Fruit fly (Drosophila melanogaster) whole organism, prepupa: ENCODE results near the gene Smr.

Experiments used
- Blimp-1 ChIP-seq: fragments of 200-800 bp; sonication (Bioruptor generic); optimal IDR thresholded peaks from 3 replicates; lab custom pipeline; 2017; ENCODE audit warnings: missing biosample characterization, missing genetic modification characterization, mild to moderate bottlenecking, moderate library complexity, missing genetic modification reagents
- CG10631 ChIP-seq: fragments of 200-800 bp; sonication (Bioruptor generic); optimal IDR thresholded peaks from 2 replicates; lab custom pipeline; 2016; ENCODE audit warnings: missing biosample characterization, missing genetic modification characterization
- CG10669 ChIP-seq: fragments of 200-800 bp; sonication (Bioruptor generic); optimal IDR thresholded peaks from 3 replicates; lab custom pipeline; 2018; ENCODE audit warnings: missing biosample characterization, mild to moderate bottlenecking, missing genetic modification characterization, moderate library complexity
- CG11294 ChIP-seq: fragments of 200-800 bp; sonication (Bioruptor generic); IDR thresholded peaks from 2 replicates; pipeline ENCODE4 v1.3.6; 2022; ENCODE audit warnings: missing biosample characterization, missing genetic modification characterization
- CG11902 ChIP-seq: fragments of 200-800 bp; sonication (Bioruptor generic); optimal IDR thresholded peaks from 3 replicates; lab custom pipeline; 2016; ENCODE audit warnings: missing biosample characterization, missing genetic modification characterization
- CG15336 ChIP-seq: fragments of 200-800 bp; sonication (Bioruptor generic); IDR thresholded peaks from 2 replicates; pipeline ENCODE4 v1.3.6; 2022; ENCODE audit warnings: missing biosample characterization, missing genetic modification characterization
- CG1621 ChIP-seq: fragments of 200-800 bp; sonication (Bioruptor generic); optimal IDR thresholded peaks from 3 replicates; lab custom pipeline; 2018; ENCODE audit warnings: missing biosample characterization, mild to moderate bottlenecking, missing genetic modification characterization
- CG31627 ChIP-seq: fragments of 200-800 bp; sonication (Bioruptor generic); optimal IDR thresholded peaks from 3 replicates; lab custom pipeline; 2016; ENCODE audit warnings: missing biosample characterization, missing genetic modification characterization
- CG32006 ChIP-seq: fragments of 200-800 bp; sonication (Bioruptor generic); optimal IDR thresholded peaks from 3 replicates; lab custom pipeline; 2017; ENCODE audit warnings: missing biosample characterization, mild to moderate bottlenecking, missing genetic modification characterization
- CG34406 ChIP-seq: fragments of 200-800 bp; sonication (Bioruptor generic); optimal IDR thresholded peaks from 3 replicates; lab custom pipeline; 2016; ENCODE audit warnings: missing biosample characterization, missing genetic modification characterization
- CG3919 ChIP-seq: fragments of 200-800 bp; sonication (Bioruptor generic); optimal IDR thresholded peaks from 3 replicates; lab custom pipeline; 2016; ENCODE audit warnings: missing biosample characterization, missing genetic modification characterization
- CG4318 ChIP-seq: fragments of 200-800 bp; sonication (Bioruptor generic); optimal IDR thresholded peaks from 3 replicates; lab custom pipeline; 2017; ENCODE audit warnings: missing biosample characterization, mild to moderate bottlenecking, missing genetic modification characterization
- CG6163 ChIP-seq: fragments of 200-800 bp; sonication (Bioruptor generic); IDR thresholded peaks from 3 replicates; pipeline ENCODE4 v1.3.6; 2022; ENCODE audit warnings: missing biosample characterization, missing genetic modification characterization
- CG6276 ChIP-seq: fragments of 200-800 bp; sonication (Bioruptor generic); optimal IDR thresholded peaks from 2 replicates; lab custom pipeline; 2017; ENCODE audit warnings: missing biosample characterization, mild to moderate bottlenecking, missing genetic modification characterization
- CG6792 ChIP-seq: fragments of 200-800 bp; sonication (Bioruptor generic); optimal IDR thresholded peaks from 3 replicates; lab custom pipeline; 2016; ENCODE audit warnings: missing biosample characterization, missing genetic modification characterization
- CG6808 ChIP-seq: fragments of 200-800 bp; sonication (Bioruptor generic); optimal IDR thresholded peaks from 3 replicates; lab custom pipeline; 2017; ENCODE audit warnings: missing biosample characterization, missing genetic modification characterization, mild to moderate bottlenecking, moderate library complexity, missing genetic modification reagents
- CG6854 ChIP-seq: fragments of 200-800 bp; sonication (Bioruptor generic); optimal IDR thresholded peaks from 2 replicates; lab custom pipeline; 2017; ENCODE audit warnings: missing biosample characterization, mild to moderate bottlenecking, missing genetic modification characterization
- CG8119 ChIP-seq: fragments of 200-800 bp; sonication (Bioruptor generic); IDR thresholded peaks from 3 replicates; pipeline ENCODE4 v1.3.6; 2022; ENCODE audit warnings: missing biosample characterization, missing genetic modification characterization
- CG8632 ChIP-seq: fragments of 200-800 bp; sonication (Bioruptor generic); optimal IDR thresholded peaks from 3 replicates; lab custom pipeline; 2016; ENCODE audit warnings: missing biosample characterization, missing genetic modification characterization
- CG9139 ChIP-seq: fragments of 200-800 bp; sonication (Bioruptor generic); optimal IDR thresholded peaks from 3 replicates; lab custom pipeline; 2017; ENCODE audit warnings: missing biosample characterization, mild to moderate bottlenecking, missing genetic modification characterization
- Eip75B ChIP-seq: fragments of 200-800 bp; sonication (Bioruptor generic); optimal IDR thresholded peaks from 3 replicates; lab custom pipeline; 2016; ENCODE audit warnings: missing biosample characterization, missing genetic modification characterization
- Eip78C ChIP-seq: fragments of 200-800 bp; sonication (Bioruptor generic); peaks from one replicate; lab custom pipeline; 2016; ENCODE audit warnings: missing biosample characterization, missing genetic modification characterization
- Ets96B ChIP-seq: fragments of 200-800 bp; optimal IDR thresholded peaks from 2 replicates; lab custom pipeline; 2019; ENCODE audit warnings: missing biosample characterization, mild to moderate bottlenecking, missing genetic modification characterization, moderate library complexity
- Gug ChIP-seq: fragments of 200-800 bp; sonication (Bioruptor generic); IDR thresholded peaks from 2 replicates; pipeline ENCODE4 v1.3.6; 2022; ENCODE audit warnings: missing biosample characterization, missing genetic modification characterization
- Hr39 ChIP-seq: fragments of 200-800 bp; sonication (Bioruptor generic); optimal IDR thresholded peaks from 2 replicates; lab custom pipeline; 2016; ENCODE audit warnings: missing biosample characterization, missing genetic modification characterization
- Lpt ChIP-seq: fragments of 200-800 bp; sonication (Bioruptor generic); optimal IDR thresholded peaks from 3 replicates; lab custom pipeline; 2016; ENCODE audit warnings: missing biosample characterization, missing genetic modification characterization
- Met ChIP-seq: fragments of 200-800 bp; sonication (Bioruptor generic); optimal IDR thresholded peaks from 3 replicates; lab custom pipeline; 2016; ENCODE audit warnings: missing biosample characterization, missing genetic modification characterization
- Sox102F ChIP-seq: fragments of 200-800 bp; sonication (Bioruptor generic); optimal IDR thresholded peaks from 2 replicates; lab custom pipeline; 2016; ENCODE audit warnings: missing biosample characterization, mild to moderate bottlenecking, missing genetic modification characterization
- Sox15 ChIP-seq: fragments of 200-800 bp; sonication (Bioruptor generic); optimal IDR thresholded peaks from 3 replicates; lab custom pipeline; 2016; ENCODE audit warnings: missing biosample characterization, missing genetic modification characterization
- acj6 ChIP-seq: fragments of 200-800 bp; sonication (Bioruptor generic); optimal IDR thresholded peaks from 3 replicates; lab custom pipeline; 2016; ENCODE audit warnings: missing biosample characterization, missing genetic modification characterization
- cyc ChIP-seq: fragments of 200-800 bp; sonication (Bioruptor generic); optimal IDR thresholded peaks from 3 replicates; lab custom pipeline; 2016; ENCODE audit warnings: missing biosample characterization, missing genetic modification characterization
- dac ChIP-seq: fragments of 200-800 bp; sonication (Bioruptor generic); optimal IDR thresholded peaks from 2 replicates; lab custom pipeline; 2017; ENCODE audit warnings: missing biosample characterization, mild to moderate bottlenecking, missing genetic modification characterization
- dsx ChIP-seq: fragments of 200-800 bp; optimal IDR thresholded peaks from 3 replicates; lab custom pipeline; 2019; ENCODE audit warnings: missing biosample characterization, mild to moderate bottlenecking, missing genetic modification characterization, moderate library complexity; ENCODE audit not compliant: poor library complexity, severe bottlenecking
- eg ChIP-seq: fragments of 200-800 bp; sonication (Bioruptor generic); IDR thresholded peaks from 3 replicates; pipeline ENCODE4 v1.3.6; 2022; ENCODE audit warnings: missing biosample characterization, missing genetic modification characterization
- esn ChIP-seq: fragments of 200-800 bp; sonication (Bioruptor generic); optimal IDR thresholded peaks from 2 replicates; lab custom pipeline; 2016; ENCODE audit warnings: missing biosample characterization, mild to moderate bottlenecking, missing genetic modification characterization, moderate library complexity
- fd59A ChIP-seq: fragments of 200-800 bp; sonication (Bioruptor generic); optimal IDR thresholded peaks from 2 replicates; lab custom pipeline; 2017; ENCODE audit warnings: missing biosample characterization, mild to moderate bottlenecking, missing genetic modification characterization, missing genetic modification reagents
- fd85E ChIP-seq: fragments of 200-800 bp; sonication (Bioruptor generic); optimal IDR thresholded peaks from 3 replicates; lab custom pipeline; 2016; ENCODE audit warnings: missing biosample characterization, missing genetic modification characterization
- fkh ChIP-seq: fragments of 200-800 bp; sonication (Bioruptor generic); optimal IDR thresholded peaks from 3 replicates; lab custom pipeline; 2017; ENCODE audit warnings: missing biosample characterization, mild to moderate bottlenecking, missing genetic modification characterization, moderate library complexity
- lz ChIP-seq: fragments of 200-800 bp; sonication (Bioruptor generic); optimal IDR thresholded peaks from 3 replicates; lab custom pipeline; 2016; ENCODE audit warnings: missing biosample characterization, missing genetic modification characterization
- net ChIP-seq: fragments of 200-800 bp; sonication (Bioruptor generic); optimal IDR thresholded peaks from 3 replicates; lab custom pipeline; 2016; ENCODE audit warnings: missing biosample characterization, missing genetic modification characterization
- salr ChIP-seq, 2 experiments: fragments of 200-800 bp; sonication (Bioruptor generic); optimal IDR thresholded peaks; 3 replicates each; lab custom pipeline; 2016 to 2018; ENCODE audit warnings: missing biosample characterization in 2 of 2, missing genetic modification characterization in 2 of 2, mild to moderate bottlenecking in 1 of 2
- spab ChIP-seq: fragments of 200-800 bp; sonication (Bioruptor generic); optimal IDR thresholded peaks from 2 replicates; lab custom pipeline; 2017; ENCODE audit warnings: missing biosample characterization, mild to moderate bottlenecking, missing genetic modification characterization, missing genetic modification reagents
- ss ChIP-seq, 2 experiments: fragments of 200-800 bp; sonication (Bioruptor generic); optimal IDR thresholded peaks; 2 replicates in 1 of 2; 3 replicates in 1 of 2; lab custom pipeline; 2017 to 2018; ENCODE audit warnings: mild to moderate bottlenecking in 2 of 2, missing biosample characterization in 2 of 2, missing genetic modification characterization in 2 of 2, moderate library complexity in 1 of 2
- svp ChIP-seq: fragments of 200-800 bp; sonication (Bioruptor generic); peaks from one replicate; lab custom pipeline; 2016; ENCODE audit warnings: missing biosample characterization, missing genetic modification characterization
- vri ChIP-seq: fragments of 200-800 bp; sonication (Bioruptor generic); optimal IDR thresholded peaks from 3 replicates; lab custom pipeline; 2016; ENCODE audit warnings: missing biosample characterization, mild to moderate bottlenecking, missing genetic modification characterization

Gene Smr

dm6 chrX:12667600-12668250, 74.7 kb downstream of the Smr start:
- TF ChIP-seq dac (GFP tag; lab: Kevin White, UChicago) (no peak), CG15336 (GFP tag; lab: Robert Waterston, UW) (peak; percentile 28; the same call in 1 of the 2 replicates), eg (no peak), CG6163 (GFP tag; lab: Robert Waterston, UW) (peak; percentile 10; the same call in 1 of the 3 replicates), svp (GFP tag; lab: Kevin White, UChicago) (peak; percentile 89), dsx (GFP tag; lab: Kevin White, UChicago) (peak; percentile 10), ss (GFP tag; optimal IDR thresholded peaks at IDR 0.05; lab: Kevin White, UChicago) (peak; percentile 26 to 61), vri (GFP tag; lab: Kevin White, UChicago) (peak; percentile 47), CG31627 (no peak), fkh (GFP tag; lab: Kevin White, UChicago) (peak; percentile 71), Gug (GFP tag; lab: Robert Waterston, UW) (no peak), CG6808 (GFP tag; lab: Kevin White, UChicago) (peak; percentile 31), Eip78C (peak; percentile 58), CG32006 (GFP tag; lab: Kevin White, UChicago) (no peak), CG1621 (tag; lab: Kevin White, UChicago) (no peak), CG10631 (GFP tag; lab: Kevin White, UChicago) (no peak)

DNA sequence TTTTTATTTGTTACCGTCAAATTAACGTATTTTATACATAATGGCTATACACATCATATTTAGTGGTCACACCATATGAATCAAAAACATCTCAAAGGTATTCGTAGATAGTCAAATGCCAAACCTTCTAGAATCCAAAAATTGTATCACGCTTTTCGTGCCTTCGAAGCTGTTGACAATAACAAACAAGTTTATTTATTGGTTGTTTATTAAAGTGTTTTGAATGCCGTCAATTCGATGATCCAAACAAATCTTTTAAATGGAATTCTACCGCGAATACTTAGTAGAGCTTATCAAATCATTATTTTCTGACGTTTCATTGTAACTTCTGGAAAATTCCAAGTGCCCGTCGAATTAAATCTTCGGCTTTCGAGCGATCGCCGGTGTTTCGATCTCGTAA, 75.4 kb downstream of the Smr start:
- TF ChIP-seq CG34406 (GFP tag; lab: Kevin White, UChicago) (no peak), fd85E (GFP tag; lab: Kevin White, UChicago) (no peak), CG6163 (GFP tag; lab: Robert Waterston, UW) (no peak), net (GFP tag; lab: Kevin White, UChicago) (no peak), eg (no peak), CG9139 (no peak), salr (GFP tag; optimal IDR thresholded peaks at IDR 0.05; lab: Kevin White, UChicago) (no peak), CG4318 (GFP tag; lab: Kevin White, UChicago) (no peak), CG6854 (GFP tag; lab: Kevin White, UChicago) (no peak), CG11902 (GFP tag; lab: Kevin White, UChicago) (no peak), CG6808 (GFP tag; lab: Kevin White, UChicago) (no peak), fkh (GFP tag; lab: Kevin White, UChicago) (no peak)

DNA sequence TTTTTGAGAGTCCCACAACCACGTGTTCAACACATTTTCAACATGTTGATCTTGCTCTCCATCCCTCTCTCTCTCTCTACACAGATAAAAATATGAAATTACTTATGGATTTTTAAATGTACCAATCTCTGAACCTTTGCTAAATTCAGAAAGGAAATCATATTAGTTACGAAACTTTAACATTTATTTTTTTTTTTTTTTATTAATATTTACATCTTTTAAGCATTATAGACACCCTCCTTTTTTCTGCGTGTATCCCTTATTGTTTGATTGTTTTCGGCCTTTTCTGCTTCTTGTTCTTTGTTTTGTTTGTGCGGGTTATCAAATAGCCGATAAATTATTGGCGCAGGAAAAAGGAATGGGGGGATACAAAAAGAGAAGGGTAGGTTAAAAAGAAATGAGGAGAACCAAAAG, 75.9 kb downstream of the Smr start:
- TF ChIP-seq CG11902 (GFP tag; lab: Kevin White, UChicago) (peak; percentile 68), eg (peak; percentile 87), CG1621 (tag; lab: Kevin White, UChicago) (peak; percentile 66), dac (GFP tag; lab: Kevin White, UChicago) (no peak), spab (GFP tag; lab: Kevin White, UChicago) (peak; percentile 76), Sox15 (GFP tag; lab: Kevin White, UChicago) (peak; percentile 67), Eip75B (GFP tag; lab: Kevin White, UChicago) (peak; percentile 83), CG34406 (GFP tag; lab: Kevin White, UChicago) (peak; percentile 93), CG8632 (GFP tag; lab: Kevin White, UChicago) (peak; percentile 93), acj6 (peak; percentile 78), Sox102F (GFP tag; lab: Kevin White, UChicago) (peak; percentile 90), CG15336 (GFP tag; lab: Robert Waterston, UW) (peak; percentile 73), lz (GFP tag; lab: Kevin White, UChicago) (peak; percentile 87), CG4318 (GFP tag; lab: Kevin White, UChicago) (peak; percentile 8), CG6792 (GFP tag; lab: Kevin White, UChicago) (peak; percentile 84), Blimp-1 (GFP tag; lab: Kevin White, UChicago) (peak; percentile 76), CG3919 (GFP tag; lab: Kevin White, UChicago) (peak; percentile 85), Ets96B (peak; percentile 87), cyc (GFP tag; lab: Kevin White, UChicago) (peak; percentile 91), CG6854 (GFP tag; lab: Kevin White, UChicago) (peak; percentile 77), CG10669 (GFP tag; lab: Kevin White, UChicago) (peak; percentile 80), Lpt (GFP tag; lab: Kevin White, UChicago) (peak; percentile 73), CG6276 (peak; percentile 46), CG32006 (GFP tag; lab: Kevin White, UChicago) (peak; percentile 72), ss (GFP tag; optimal IDR thresholded peaks at IDR 0.05; lab: Kevin White, UChicago) (peak; percentile 77 to 83), CG11294 (peak; percentile 56), esn (GFP tag; lab: Kevin White, UChicago) (peak; percentile 95), Met (GFP tag; lab: Kevin White, UChicago) (peak; percentile 93), Hr39 (GFP tag; lab: Kevin White, UChicago) (peak; percentile 78), CG8119 (GFP tag; lab: Robert Waterston, UW) (peak; percentile 82), fd59A (GFP tag; lab: Kevin White, UChicago) (peak; percentile 66)
